Fruit fly (Drosophila melanogaster): ENCODE results near the gene DIP-gamma.

Gene DIP-gamma

dm6 chr3R:28922744-28923143 is 47.4 kb downstream of the DIP-gamma start, which contains the start of gene CG11828:
Gene CG11828 (plus strand): TSS chr3R:28923044.
- no peak for TF ChIP-seq Hr39 (GFP tag; optimal IDR thresholded peaks at IDR 0.05)
- TF ChIP-seq achi (GFP tag; optimal IDR thresholded peaks at IDR 0.05): no peak
- no peak for TF ChIP-seq Blimp-1 (GFP tag; optimal IDR thresholded peaks at IDR 0.05)
- TF ChIP-seq spab (GFP tag; optimal IDR thresholded peaks at IDR 0.05): no peak
- TF ChIP-seq CG6792 (GFP tag; optimal IDR thresholded peaks at IDR 0.05): no peak
- TF ChIP-seq acj6 (GFP tag; optimal IDR thresholded peaks at IDR 0.05): no peak
- no peak for TF ChIP-seq salr (GFP tag; optimal IDR thresholded peaks at IDR 0.05)

- no peak for TF ChIP-seq CG11762 (GFP tag; optimal IDR thresholded peaks at IDR 0.05; ENCODE audit: insufficient read depth)
- no peak for TF ChIP-seq Hr4 (GFP tag; optimal IDR thresholded peaks at IDR 0.05)
- peak; percentile 49; the same call in 1 of the 3 replicates for TF ChIP-seq CG8119 (GFP tag; IDR thresholded peaks at IDR 0.05)
- no peak for TF ChIP-seq Gug (GFP tag; IDR thresholded peaks at IDR 0.05)
- peak; percentile 36 for TF ChIP-seq net (GFP tag; optimal IDR thresholded peaks at IDR 0.05)
- TF ChIP-seq CG6792 (GFP tag; optimal IDR thresholded peaks at IDR 0.05): no peak
- TF ChIP-seq fd85E (GFP tag; optimal IDR thresholded peaks at IDR 0.05): no peak
- TF ChIP-seq Sox14 (GFP tag; optimal IDR thresholded peaks at IDR 0.05): peak; percentile 64
- TF ChIP-seq CG16779 (tag; optimal IDR thresholded peaks at IDR 0.05): peak; percentile 37
- TF ChIP-seq Eip93F (GFP tag; optimal IDR thresholded peaks at IDR 0.05): no peak
- no peak for TF ChIP-seq svp (GFP tag)
- no peak for TF ChIP-seq Eip75B (GFP tag; optimal IDR thresholded peaks at IDR 0.05)
- TF ChIP-seq fd59A (GFP tag; optimal IDR thresholded peaks at IDR 0.05): no peak
- TF ChIP-seq Sox15 (GFP tag; optimal IDR thresholded peaks at IDR 0.05): no peak
- TF ChIP-seq cyc (GFP tag; optimal IDR thresholded peaks at IDR 0.05): no peak
- no peak for TF ChIP-seq achi (GFP tag; optimal IDR thresholded peaks at IDR 0.05)
- peak; percentile 4 for TF ChIP-seq CG3919 (GFP tag; optimal IDR thresholded peaks at IDR 0.05)
- TF ChIP-seq Hr38 (GFP tag; optimal IDR thresholded peaks at IDR 0.05): no peak
- TF ChIP-seq spab (GFP tag; optimal IDR thresholded peaks at IDR 0.05): peak; percentile 53
- TF ChIP-seq CG4318 (GFP tag; optimal IDR thresholded peaks at IDR 0.05): no peak
- TF ChIP-seq Eip78C (GFP tag): no peak
- TF ChIP-seq Sox102F (GFP tag; optimal IDR thresholded peaks at IDR 0.05): no peak
- TF ChIP-seq CG32006 (GFP tag; optimal IDR thresholded peaks at IDR 0.05): no peak
- no peak for TF ChIP-seq CG8319 (GFP tag; optimal IDR thresholded peaks at IDR 0.05)
- no peak for TF ChIP-seq fkh (GFP tag; optimal IDR thresholded peaks at IDR 0.05)
- peak; percentile 73 for TF ChIP-seq dsx (GFP tag; optimal IDR thresholded peaks at IDR 0.05; ENCODE audit: poor library complexity, severe bottlenecking)
- no peak for TF ChIP-seq lz (GFP tag; optimal IDR thresholded peaks at IDR 0.05)
- no peak for TF ChIP-seq CG10669 (GFP tag; optimal IDR thresholded peaks at IDR 0.05)
- no peak for TF ChIP-seq CG10631 (GFP tag; optimal IDR thresholded peaks at IDR 0.05)
- TF ChIP-seq Met (GFP tag; optimal IDR thresholded peaks at IDR 0.05): no peak
- TF ChIP-seq ss (GFP tag; optimal IDR thresholded peaks at IDR 0.05): peak in 1 of 2 experiments; percentile 69
- TF ChIP-seq CG3032 (tag; optimal IDR thresholded peaks at IDR 0.05): peak; percentile 58
- no peak for TF ChIP-seq Smox (GFP tag; optimal IDR thresholded peaks at IDR 0.05)
- peak; percentile 71 for TF ChIP-seq Ets96B (tag; optimal IDR thresholded peaks at IDR 0.05)
- no peak for TF ChIP-seq acj6 (GFP tag; optimal IDR thresholded peaks at IDR 0.05)
- TF ChIP-seq CG9139 (GFP tag; optimal IDR thresholded peaks at IDR 0.05): peak; percentile 71
- peak in 1 of 2 experiments; percentile 58 for TF ChIP-seq salr (GFP tag; optimal IDR thresholded peaks at IDR 0.05)
- TF ChIP-seq CG11902 (GFP tag; optimal IDR thresholded peaks at IDR 0.05): no peak
- no peak for TF ChIP-seq CG6808 (GFP tag; optimal IDR thresholded peaks at IDR 0.05)
- TF ChIP-seq CG11294 (GFP tag; IDR thresholded peaks at IDR 0.05): no peak
- TF ChIP-seq OdsH (GFP tag; optimal IDR thresholded peaks at IDR 0.05): no peak
- no peak for TF ChIP-seq CG34406 (GFP tag; optimal IDR thresholded peaks at IDR 0.05)
- TF ChIP-seq CG6276 (GFP tag; optimal IDR thresholded peaks at IDR 0.05): peak; percentile 74
- TF ChIP-seq topi (GFP tag; optimal IDR thresholded peaks at IDR 0.05): no peak
- TF ChIP-seq CG6854 (GFP tag; optimal IDR thresholded peaks at IDR 0.05): peak; percentile 4
These were observed 56.1 kb downstream of the DIP-gamma start for dm6 chr3R:28913890-28914750.
